Worm (Caenorhabditis elegans): ENCODE results near the gene dmsr-5.
"Not testable (repeated sequence)": the region's sequence is repeated elsewhere in the genome, so short reads cannot be mapped to it uniquely, and the experiment has no call there.

DNA sequence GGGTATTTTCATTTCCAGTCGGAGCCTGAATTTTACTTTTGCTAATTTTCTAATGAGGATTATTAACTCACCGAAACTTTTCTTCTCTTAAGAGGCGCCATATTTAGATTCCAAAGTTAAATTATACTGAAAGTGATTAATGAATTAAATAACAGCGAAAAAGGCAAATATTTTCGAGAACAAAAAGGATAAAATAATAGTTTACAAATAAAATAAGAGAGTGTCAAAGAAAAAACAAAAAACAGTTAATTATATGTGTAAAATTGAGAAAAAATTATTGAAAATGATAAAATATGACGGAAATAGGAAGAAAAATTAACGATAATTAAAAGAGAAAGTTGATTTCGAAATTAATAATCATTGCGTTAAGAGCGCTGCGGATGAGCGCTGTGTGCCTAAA, 34.3 kb upstream of the dmsr-5 start, which contains the start of gene Y48A6B.8:
- not testable (repeated sequence) for TF ChIP-seq ztf-23 (GFP tag; IDR thresholded peaks at IDR 0.05); tab-1 (GFP tag; IDR thresholded peaks at IDR 0.05); klf-2 (GFP tag; conservative IDR thresholded peaks at IDR 0.05); flt-1 (GFP tag; IDR thresholded peaks at IDR 0.05); ref-1 (GFP tag; conservative IDR thresholded peaks at IDR 0.05); ztf-29 (GFP tag; IDR thresholded peaks at IDR 0.05)

All from whole organism, midembryonic.